Worm (Caenorhabditis elegans): ENCODE measurements around the gene C45B2.6.

DNA sequence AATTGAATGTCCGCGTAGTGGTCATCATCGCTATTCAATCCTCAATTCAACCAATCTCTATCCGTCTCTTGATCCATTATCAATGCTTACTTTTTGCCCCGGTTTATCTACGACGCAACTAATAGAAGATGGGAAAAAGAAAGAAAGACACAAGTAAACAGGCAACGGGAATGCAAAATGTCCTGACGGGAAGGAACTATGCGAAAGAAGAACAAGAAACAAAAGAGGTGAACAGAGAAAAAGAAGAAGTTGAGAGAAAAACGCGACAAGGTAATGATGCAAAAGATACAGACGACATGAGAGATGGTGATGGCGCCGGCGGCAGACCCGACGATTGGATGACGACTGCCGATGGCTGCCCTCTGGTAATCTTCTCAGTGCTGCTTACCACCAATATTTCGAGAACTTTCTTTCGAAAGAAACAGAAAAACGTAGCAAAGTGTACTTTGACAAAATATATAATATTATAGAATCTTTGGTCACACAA lies 10.6 kb upstream of the C45B2.6 start:
- no peak for TF ChIP-seq ztf-11 (tag; optimal IDR thresholded peaks at IDR 0.05)
- TF ChIP-seq ztf-4 (tag; optimal IDR thresholded peaks at IDR 0.05): peak; percentile 78

All from whole organism, L2 larva.